Worm (Caenorhabditis elegans): ENCODE measurements around the gene F08H9.3.

F08H9.3 gene

ce11 chrV:14510746-14511145 is 47.6 kb upstream of the F08H9.3 start, which contains the start of gene R02D5.9:
Gene R02D5.9 (minus strand): TSS chrV:14511123.
- TF ChIP-seq hsf-1 (GFP tag; IDR thresholded peaks at IDR 0.05) (no peak), snpc-1.1 (tag; optimal IDR thresholded peaks at IDR 0.05; ENCODE audit: insufficient read depth) (no peak), ztf-6 (GFP tag; IDR thresholded peaks at IDR 0.05) (no peak), dox-1 (GFP tag; IDR thresholded peaks at IDR 0.05) (no peak), F52B5.7 (tag; optimal IDR thresholded peaks at IDR 0.05) (no peak), cebp-1 (GFP tag; IDR thresholded peaks at IDR 0.05) (no peak), cebp-1 (tag; optimal IDR thresholded peaks at IDR 0.05) (no peak), nfya-2 (GFP tag; IDR thresholded peaks at IDR 0.05) (no peak), lin-40 (tag; optimal IDR thresholded peaks at IDR 0.05) (no peak), ztf-3 (GFP tag; optimal IDR thresholded peaks at IDR 0.05) (no peak), F37B4.10 (GFP tag; IDR thresholded peaks at IDR 0.05) (no peak), F57C9.4 (tag; optimal IDR thresholded peaks at IDR 0.05) (no peak), ztf-18 (tag; optimal IDR thresholded peaks at IDR 0.05) (no peak), D2030.7 (GFP tag; IDR thresholded peaks at IDR 0.05) (no peak), lsl-1 (GFP tag; optimal IDR thresholded peaks at IDR 0.05) (no peak)

- TF ChIP-seq K11D2.4 (GFP tag; IDR thresholded peaks at IDR 0.05) (no peak), ccch-3 (GFP tag; optimal IDR thresholded peaks at IDR 0.05) (no peak), mel-28 (tag; optimal IDR thresholded peaks at IDR 0.05; ENCODE audit: borderline replicate concordance) (no peak), bed-2 (GFP tag; IDR thresholded peaks at IDR 0.05) (no peak), efl-1 (GFP tag; optimal IDR thresholded peaks at IDR 0.05) (no peak), B0336.3 (GFP tag; IDR thresholded peaks at IDR 0.05) (no peak), aptf-3 (GFP tag; IDR thresholded peaks at IDR 0.05) (no peak), nfyb-1 (GFP tag; IDR thresholded peaks at IDR 0.05) (no peak), hmg-1.2 (GFP tag; IDR thresholded peaks at IDR 0.05) (no peak), snpc-4 (GFP tag; optimal IDR thresholded peaks at IDR 0.05) (no peak), snpc-4 (tag; optimal IDR thresholded peaks at IDR 0.05) (no peak), K12H6.12 (tag; optimal IDR thresholded peaks at IDR 0.05) (no peak)
Observed at ce11 chrV:14508556-14508955, 45.4 kb upstream of the F08H9.3 start.

ce11 chrV:14508005-14508521 is 44.9 kb upstream of the F08H9.3 start, which contains the start of gene R02D5.1:
Gene R02D5.1 (plus strand): TSS chrV:14508249.
- TF ChIP-seq ztf-25 (GFP tag; IDR thresholded peaks at IDR 0.05) (0 out of 2 replicates have a peak, but pooled peaks have one; percentile 48), Y53F4B.3 (GFP tag; IDR thresholded peaks at IDR 0.05) (no peak)

- TF ChIP-seq B0336.3 (GFP tag; IDR thresholded peaks at IDR 0.05) (no peak), nhr-120 (GFP tag; IDR thresholded peaks at IDR 0.05) (no peak), ztf-3 (GFP tag; optimal IDR thresholded peaks at IDR 0.05) (no peak), T07F8.4 (tag; optimal IDR thresholded peaks at IDR 0.05) (no peak), Y67H2A.10 (GFP tag; conservative IDR thresholded peaks at IDR 0.05) (no peak), fkh-3 (tag; optimal IDR thresholded peaks at IDR 0.05) (no peak), F57C9.4 (tag; optimal IDR thresholded peaks at IDR 0.05) (no peak), tbx-9 (tag; optimal IDR thresholded peaks at IDR 0.05; ENCODE audit: borderline replicate concordance) (no peak), K12H6.12 (tag; optimal IDR thresholded peaks at IDR 0.05) (no peak), F22D6.2 (tag; optimal IDR thresholded peaks at IDR 0.05) (no peak), B0035.1 (tag; optimal IDR thresholded peaks at IDR 0.05) (no peak), snpc-4 (GFP tag; optimal IDR thresholded peaks at IDR 0.05) (no peak), snpc-4 (tag; optimal IDR thresholded peaks at IDR 0.05) (no peak), Y53G8AR.9 (GFP tag; conservative IDR thresholded peaks at IDR 0.05) (no peak), unc-62 (GFP tag; optimal IDR thresholded peaks at IDR 0.05) (no peak), T26A5.8 (tag; optimal IDR thresholded peaks at IDR 0.05) (no peak)
Observed at ce11 chrV:14506713-14507675, 43.9 kb upstream of the F08H9.3 start.

All from whole organism, young adult.